In the genomic region with DNA sequence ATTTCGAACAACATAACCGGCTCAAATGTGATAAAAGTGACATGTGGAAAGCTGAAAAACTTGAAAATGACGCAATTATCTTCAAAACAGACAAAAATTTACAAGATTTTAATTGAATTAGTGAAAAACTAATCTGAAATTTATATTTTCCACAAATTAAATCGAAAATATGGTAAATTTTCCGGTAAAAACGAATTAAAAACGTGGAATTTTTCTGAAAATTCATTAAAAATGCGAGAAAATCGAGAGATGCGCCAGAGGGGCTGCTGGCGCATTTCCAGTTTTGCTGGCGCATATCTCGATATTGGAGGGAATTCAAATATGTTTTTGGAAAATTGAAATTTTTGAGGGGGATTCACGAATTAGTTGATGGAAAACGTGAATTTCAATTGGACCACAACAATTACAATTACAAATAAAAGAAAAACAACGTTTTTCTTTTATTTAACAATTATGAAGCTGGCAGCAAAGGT, we compare ENCODE assay signal across 4 worm cellular contexts.
TF ChIP-seq lines count a peak whose summit lies in the region.

TSS of gene haf-3 (minus strand) at position 51 of the 473 bp plus-strand sequence.
TSS of gene F57A10.2 (plus strand) at position 454 of the 473 bp plus-strand sequence.

TF ChIP-seq in whole organism, L2 larva, 48 proteins besides CTCF, POLR2A, EP300 and RAD21 (continues in another document):
- TF ChIP-seq unc-55 (GFP tag; optimal IDR thresholded peaks at IDR 0.05; lab: Kevin White, UChicago) (peak; percentile 94), nhr-12 (tag; optimal IDR thresholded peaks at IDR 0.05; lab: Kevin White, UChicago) (no peak), nhr-10 (tag; optimal IDR thresholded peaks at IDR 0.05; lab: Kevin White, UChicago) (peak; percentile 81), mbf-1 (tag; optimal IDR thresholded peaks at IDR 0.05; lab: Kevin White, UChicago) (no peak), ztf-1 (GFP tag; conservative IDR thresholded peaks at IDR 0.05; lab: Robert Waterston, UW) (no peak), nhr-21 (tag; optimal IDR thresholded peaks at IDR 0.05; lab: Kevin White, UChicago) (peak; percentile 87), lin-39 (tag; optimal IDR thresholded peaks at IDR 0.05; lab: Kevin White, UChicago) (no peak), lin-13 (GFP tag; optimal IDR thresholded peaks at IDR 0.05; lab: Kevin White, UChicago) (peak; percentile 92), dmd-4 (tag; optimal IDR thresholded peaks at IDR 0.05; lab: Kevin White, UChicago) (peak; percentile 41), ceh-16 (tag; optimal IDR thresholded peaks at IDR 0.05; lab: Kevin White, UChicago) (peak; percentile 60), F13H6.1 (tag; optimal IDR thresholded peaks at IDR 0.05; lab: Kevin White, UChicago) (peak; percentile 91), snpc-4 (tag; optimal IDR thresholded peaks at IDR 0.05; lab: Kevin White, UChicago) (peak; percentile 87), mab-5 (tag; optimal IDR thresholded peaks at IDR 0.05; lab: Kevin White, UChicago) (peak; percentile 90), crh-2 (tag; optimal IDR thresholded peaks at IDR 0.05; lab: Kevin White, UChicago) (peak; percentile 94), nhr-77 (tag; optimal IDR thresholded peaks at IDR 0.05; lab: Kevin White, UChicago) (peak; percentile 68), nhr-23 (tag; optimal IDR thresholded peaks at IDR 0.05; lab: Kevin White, UChicago) (no peak), lin-11 (tag; optimal IDR thresholded peaks at IDR 0.05; lab: Kevin White, UChicago) (peak; percentile 64), Y55F3AM.14 (GFP tag; optimal IDR thresholded peaks at IDR 0.05; lab: Kevin White, UChicago) (peak; percentile 37), ceh-82 (tag; optimal IDR thresholded peaks at IDR 0.05; lab: Kevin White, UChicago) (peak; percentile 78), egl-27 (tag; optimal IDR thresholded peaks at IDR 0.05; lab: Kevin White, UChicago) (peak; percentile 92), blmp-1 (tag; optimal IDR thresholded peaks at IDR 0.05; lab: Kevin White, UChicago; ENCODE audit: insufficient read depth) (peak; percentile 9)

TF ChIP-seq in whole organism, L4 larva, 104 proteins besides CTCF, POLR2A, EP300 and RAD21 (continues in another document):
- TF ChIP-seq nhr-102 (tag; optimal IDR thresholded peaks at IDR 0.05; lab: Kevin White, UChicago): peak; percentile 92
- peak; percentile 76 for TF ChIP-seq zip-2 (tag; optimal IDR thresholded peaks at IDR 0.05; lab: Kevin White, UChicago)
- TF ChIP-seq lim-7 (GFP tag; IDR thresholded peaks at IDR 0.05; lab: Robert Waterston, UW): no peak
- no peak for TF ChIP-seq aly-2 (tag; optimal IDR thresholded peaks at IDR 0.05; lab: Kevin White, UChicago)
- peak; percentile 78 for TF ChIP-seq spr-1 (tag; optimal IDR thresholded peaks at IDR 0.05; lab: Kevin White, UChicago)
- TF ChIP-seq nhr-77 (tag; optimal IDR thresholded peaks at IDR 0.05; lab: Kevin White, UChicago): peak; percentile 90
- peak; percentile 93 for TF ChIP-seq mes-2 (tag; optimal IDR thresholded peaks at IDR 0.05; lab: Kevin White, UChicago; ENCODE audit: poor library complexity, severe bottlenecking)
- TF ChIP-seq lin-1 (GFP tag; IDR thresholded peaks at IDR 0.05; lab: Robert Waterston, UW): peak; percentile 55; the same call in 1 of the 2 replicates
- TF ChIP-seq lsy-2 (tag; optimal IDR thresholded peaks at IDR 0.05; lab: Kevin White, UChicago): peak in 1 of 2 experiments; percentile 95
- peak; percentile 88 for TF ChIP-seq tra-1 (GFP tag; IDR thresholded peaks at IDR 0.05; lab: Robert Waterston, UW)
- peak; percentile 83 for TF ChIP-seq lin-13 (GFP tag; optimal IDR thresholded peaks at IDR 0.05; lab: Kevin White, UChicago)
- no peak for TF ChIP-seq lin-39 (tag; optimal IDR thresholded peaks at IDR 0.05; lab: Kevin White, UChicago)
- no peak for TF ChIP-seq F26F4.8 (GFP tag; conservative IDR thresholded peaks at IDR 0.05; lab: Robert Waterston, UW)
- TF ChIP-seq Y75B8A.6 (GFP tag; IDR thresholded peaks at IDR 0.05; lab: Robert Waterston, UW): no peak
- no peak for TF ChIP-seq gei-8 (GFP tag; optimal IDR thresholded peaks at IDR 0.05; lab: Kevin White, UChicago)
- TF ChIP-seq daf-16 (GFP tag; optimal IDR thresholded peaks at IDR 0.05; lab: Kevin White, UChicago): peak in 1 of 2 experiments; percentile 58
- peak; percentile 42 for TF ChIP-seq daf-16 (tag; optimal IDR thresholded peaks at IDR 0.05; lab: Kevin White, UChicago)
- no peak for TF ChIP-seq ceh-20 (GFP tag; IDR thresholded peaks at IDR 0.05; lab: Robert Waterston, UW)
- TF ChIP-seq R02D3.7 (tag; optimal IDR thresholded peaks at IDR 0.05; lab: Kevin White, UChicago): no peak
- peak; percentile 56; the same call in 1 of the 2 replicates for TF ChIP-seq madf-9 (GFP tag; conservative IDR thresholded peaks at IDR 0.05; lab: Robert Waterston, UW)
- TF ChIP-seq Y5F2A.4 (GFP tag; optimal IDR thresholded peaks at IDR 0.05; lab: Kevin White, UChicago): peak; percentile 40

TF ChIP-seq in whole organism, late embryonic, 69 proteins besides CTCF, POLR2A, EP300 and RAD21 (continues in another document):
- TF ChIP-seq ceh-19 (GFP tag; optimal IDR thresholded peaks at IDR 0.05; lab: Kevin White, UChicago): no peak
- no peak for TF ChIP-seq C08G9.2 (tag; optimal IDR thresholded peaks at IDR 0.05; lab: Kevin White, UChicago)
- no peak for TF ChIP-seq fax-1 (tag; optimal IDR thresholded peaks at IDR 0.05; lab: Kevin White, UChicago)
- TF ChIP-seq tbx-7 (tag; optimal IDR thresholded peaks at IDR 0.05; lab: Kevin White, UChicago): no peak
- TF ChIP-seq pat-9 (tag; optimal IDR thresholded peaks at IDR 0.05; lab: Kevin White, UChicago): peak; percentile 14
- TF ChIP-seq Y22D7AL.16 (tag; optimal IDR thresholded peaks at IDR 0.05; lab: Kevin White, UChicago): no peak
- TF ChIP-seq rnt-1 (tag; optimal IDR thresholded peaks at IDR 0.05; lab: Kevin White, UChicago): no peak
- TF ChIP-seq T23F11.4 (GFP tag; optimal IDR thresholded peaks at IDR 0.05; lab: Kevin White, UChicago): no peak
- TF ChIP-seq unc-42 (tag; optimal IDR thresholded peaks at IDR 0.05; lab: Kevin White, UChicago): peak; percentile 76
- no peak for TF ChIP-seq ceh-2 (tag; optimal IDR thresholded peaks at IDR 0.05; lab: Kevin White, UChicago)
- TF ChIP-seq ztf-16 (tag; optimal IDR thresholded peaks at IDR 0.05; lab: Kevin White, UChicago): peak; percentile 10
- no peak for TF ChIP-seq ceh-31 (tag; optimal IDR thresholded peaks at IDR 0.05; lab: Kevin White, UChicago)
- TF ChIP-seq C38D4.7 (GFP tag; optimal IDR thresholded peaks at IDR 0.05; lab: Kevin White, UChicago): no peak
- no peak for TF ChIP-seq hlh-13 (GFP tag; optimal IDR thresholded peaks at IDR 0.05; lab: Kevin White, UChicago)
- no peak for TF ChIP-seq sox-2 (GFP tag; IDR thresholded peaks at IDR 0.05; lab: Robert Waterston, UW)
- TF ChIP-seq lin-11 (tag; optimal IDR thresholded peaks at IDR 0.05; lab: Kevin White, UChicago): peak; percentile 10
- no peak for TF ChIP-seq madf-2 (tag; optimal IDR thresholded peaks at IDR 0.05; lab: Kevin White, UChicago)
- no peak for TF ChIP-seq ceh-48 (tag; optimal IDR thresholded peaks at IDR 0.05; lab: Kevin White, UChicago)
- no peak for TF ChIP-seq pha-4 (tag; optimal IDR thresholded peaks at IDR 0.05; lab: Kevin White, UChicago)
- TF ChIP-seq ceh-34 (tag; optimal IDR thresholded peaks at IDR 0.05; lab: Kevin White, UChicago): peak; percentile 4
- no peak for TF ChIP-seq pax-1 (tag; optimal IDR thresholded peaks at IDR 0.05; lab: Kevin White, UChicago)
- TF ChIP-seq elt-4 (tag; optimal IDR thresholded peaks at IDR 0.05; lab: Kevin White, UChicago): no peak
- no peak for TF ChIP-seq zip-5 (tag; optimal IDR thresholded peaks at IDR 0.05; lab: Kevin White, UChicago)
- peak; percentile 52 for TF ChIP-seq dve-1 (tag; optimal IDR thresholded peaks at IDR 0.05; lab: Kevin White, UChicago)
- peak; percentile 46 for TF ChIP-seq unc-86 (tag; optimal IDR thresholded peaks at IDR 0.05; lab: Kevin White, UChicago)

TF ChIP-seq in whole organism, mixed stage, embryonic, 35 proteins besides CTCF, POLR2A, EP300 and RAD21:
- TF ChIP-seq nhr-12 (tag; optimal IDR thresholded peaks at IDR 0.05; lab: Kevin White, UChicago) (no peak), bed-3 (GFP tag; optimal IDR thresholded peaks at IDR 0.05; lab: Kevin White, UChicago) (no peak), lsy-2 (tag; optimal IDR thresholded peaks at IDR 0.05; lab: Kevin White, UChicago) (peak; percentile 77), pha-4 (tag; optimal IDR thresholded peaks at IDR 0.05; lab: Kevin White, UChicago) (peak; percentile 48), nhr-28 (tag; optimal IDR thresholded peaks at IDR 0.05; lab: Kevin White, UChicago) (no peak), zip-8 (tag; optimal IDR thresholded peaks at IDR 0.05; lab: Kevin White, UChicago) (no peak), M03D4.4 (tag; optimal IDR thresholded peaks at IDR 0.05; lab: Kevin White, UChicago) (peak; percentile 46), sptf-1 (tag; optimal IDR thresholded peaks at IDR 0.05; lab: Kevin White, UChicago) (peak; percentile 74), ceh-39 (tag; optimal IDR thresholded peaks at IDR 0.05; lab: Kevin White, UChicago) (peak; percentile 43), unc-62 (GFP tag; optimal IDR thresholded peaks at IDR 0.05; lab: Kevin White, UChicago) (no peak), hlh-1 (tag; optimal IDR thresholded peaks at IDR 0.05; lab: Kevin White, UChicago) (peak; percentile 23), mls-2 (tag; optimal IDR thresholded peaks at IDR 0.05; lab: Kevin White, UChicago) (no peak), blmp-1 (tag; optimal IDR thresholded peaks at IDR 0.05; lab: Kevin White, UChicago) (no peak), flh-1 (GFP tag; optimal IDR thresholded peaks at IDR 0.05; lab: Kevin White, UChicago) (no peak), lin-32 (GFP tag; optimal IDR thresholded peaks at IDR 0.05; lab: Kevin White, UChicago) (no peak), mab-5 (tag; optimal IDR thresholded peaks at IDR 0.05; lab: Kevin White, UChicago) (peak; percentile 62), elt-3 (tag; optimal IDR thresholded peaks at IDR 0.05; lab: Kevin White, UChicago) (no peak), unc-120 (tag; optimal IDR thresholded peaks at IDR 0.05; lab: Kevin White, UChicago; ENCODE audit: poor library complexity, severe bottlenecking) (no peak), mep-1 (tag; optimal IDR thresholded peaks at IDR 0.05; lab: Kevin White, UChicago) (peak; percentile 91), lin-13 (tag; optimal IDR thresholded peaks at IDR 0.05; lab: Kevin White, UChicago) (peak; percentile 85), ces-1 (GFP tag; optimal IDR thresholded peaks at IDR 0.05; lab: Kevin White, UChicago) (peak; percentile 67), drap-1 (GFP tag; optimal IDR thresholded peaks at IDR 0.05; lab: Kevin White, UChicago) (peak; percentile 79), nhr-237 (tag; optimal IDR thresholded peaks at IDR 0.05; lab: Kevin White, UChicago) (peak; percentile 82), elt-1 (tag; optimal IDR thresholded peaks at IDR 0.05; lab: Kevin White, UChicago; ENCODE audit: borderline replicate concordance, insufficient read depth) (peak; percentile 11), ztf-11 (tag; optimal IDR thresholded peaks at IDR 0.05; lab: Kevin White, UChicago) (no peak)
